Worm (Caenorhabditis elegans): ENCODE results near the gene famh-136.

- TF ChIP-seq nhr-237 (tag; optimal IDR thresholded peaks at IDR 0.05) (no peak), unc-62 (GFP tag; optimal IDR thresholded peaks at IDR 0.05) (no peak), R02D3.7 (tag; optimal IDR thresholded peaks at IDR 0.05) (no peak)
Observed at ce11 chrIII:8926512-8926911, 39.0 kb downstream of the famh-136 start.

Data from whole organism, L2 larva.